Worm (Caenorhabditis elegans): ENCODE results near the gene K08C7.1.

DNA sequence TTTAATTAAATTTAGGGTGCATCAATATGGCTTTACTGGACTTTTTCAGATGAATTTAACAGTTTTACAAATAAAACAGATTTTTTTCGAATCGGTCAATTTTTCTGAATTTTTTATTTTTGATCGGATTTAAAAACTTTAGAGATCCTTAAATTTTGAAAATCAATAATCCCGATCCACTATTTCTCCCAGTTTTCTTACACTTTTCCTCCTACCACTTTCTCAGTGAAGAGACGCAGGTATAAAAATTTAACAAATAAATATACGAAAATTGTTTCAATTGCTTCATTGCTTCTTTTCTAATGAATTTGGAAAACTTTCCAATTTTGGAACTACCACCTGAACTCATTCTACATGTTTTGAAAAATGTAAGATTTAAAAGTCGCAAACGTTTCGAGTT is 7.5 kb downstream of the K08C7.1 start, which contains the start of gene K08C7.7:
- no peak for TF ChIP-seq nhr-237 (tag; optimal IDR thresholded peaks at IDR 0.05)
- TF ChIP-seq lsy-2 (tag; optimal IDR thresholded peaks at IDR 0.05): no peak

Data from whole organism, mixed stage, embryonic.